ENCODE assay signal across 5 fruit fly cellular contexts in the genomic region with DNA sequence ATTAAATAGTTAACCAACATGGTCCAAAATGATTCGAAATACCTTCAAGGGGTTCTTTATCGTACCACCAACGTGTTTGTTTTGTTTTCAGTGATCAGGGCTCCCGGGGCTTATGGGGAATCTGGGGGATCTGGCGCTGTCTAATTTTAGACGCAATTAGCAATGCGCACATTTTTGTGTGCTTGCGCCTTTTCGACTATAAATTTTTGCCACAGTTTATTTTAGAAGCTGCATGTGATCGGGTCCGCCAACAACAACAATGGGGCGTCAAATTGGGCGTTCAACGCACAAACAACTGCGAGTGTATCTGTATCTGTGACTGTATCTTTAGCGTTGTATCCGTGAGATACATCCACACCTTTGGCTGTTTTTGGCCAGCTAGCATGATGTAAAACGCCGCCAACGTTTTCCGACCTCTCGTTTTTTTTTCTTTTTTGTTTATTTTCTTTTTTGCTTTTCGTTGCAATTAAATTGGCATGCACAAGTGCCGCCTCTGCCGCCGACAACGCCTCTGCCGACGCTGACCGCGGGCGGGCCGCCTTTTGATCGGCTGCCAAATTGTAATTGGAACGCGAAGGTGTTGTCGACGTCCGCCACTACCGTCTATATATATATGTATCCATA.
A peak's percentile ranks its signal among the peaks of the same experiment; 100 is the strongest.
TF ChIP-seq lines count a peak whose summit lies in the region.

No protein-coding gene starts in this region.

- TF ChIP-seq CTCF in whole organism, embryonic (GFP tag; optimal IDR thresholded peaks at IDR 0.05; lab: Kevin White, UChicago) = no peak

TF ChIP-seq in whole organism, adult, 20 proteins besides CTCF, POLR2A, EP300 and RAD21:
- no peak for TF ChIP-seq cnc (optimal IDR thresholded peaks at IDR 0.05; lab: Kevin White, UChicago)
- TF ChIP-seq Mnt (GFP tag; optimal IDR thresholded peaks at IDR 0.05; lab: Kevin White, UChicago) = peak; percentile 41
- TF ChIP-seq kay (GFP tag; lab: Kevin White, UChicago; ENCODE audit: borderline replicate concordance) = peak; percentile 24
- TF ChIP-seq toe (GFP tag; optimal IDR thresholded peaks at IDR 0.05; lab: Kevin White, UChicago) = peak; percentile 22
- peak; percentile 22 for TF ChIP-seq Hr96 (GFP tag; optimal IDR thresholded peaks at IDR 0.05; lab: Kevin White, UChicago)
- peak; percentile 17 for TF ChIP-seq CG11617 (GFP tag; optimal IDR thresholded peaks at IDR 0.05; lab: Kevin White, UChicago)
- TF ChIP-seq tj (GFP tag; optimal IDR thresholded peaks at IDR 0.05; lab: Kevin White, UChicago) = peak; percentile 46
- TF ChIP-seq ovo (GFP tag; optimal IDR thresholded peaks at IDR 0.05; lab: Kevin White, UChicago) = no peak
- TF ChIP-seq CG33017 (tag; optimal IDR thresholded peaks at IDR 0.05; lab: Kevin White, UChicago) = peak; percentile 21

TF ChIP-seq in whole organism, embryonic, 481 proteins besides CTCF, POLR2A, EP300 and RAD21 (continues in another document):
- TF ChIP-seq fd3F (GFP tag; optimal IDR thresholded peaks at IDR 0.05; lab: Kevin White, UChicago) (no peak), CG2875 (GFP tag; optimal IDR thresholded peaks at IDR 0.05; lab: Kevin White, UChicago) (no peak), sr (GFP tag; IDR thresholded peaks at IDR 0.05; lab: Robert Waterston, UW) (no peak), grau (tag; optimal IDR thresholded peaks at IDR 0.05; lab: Kevin White, UChicago) (no peak), CG11696 (GFP tag; IDR thresholded peaks at IDR 0.05; lab: Robert Waterston, UW) (no peak), CG17361 (GFP tag; IDR thresholded peaks at IDR 0.05; lab: Robert Waterston, UW) (0 out of 3 replicates have a peak, but pooled peaks have one; percentile 20), CG9932 (GFP tag; IDR thresholded peaks at IDR 0.05; lab: Robert Waterston, UW) (no peak), CG1792 (GFP tag; optimal IDR thresholded peaks at IDR 0.05; lab: Kevin White, UChicago) (no peak), unc-4 (GFP tag; IDR thresholded peaks at IDR 0.05; lab: Robert Waterston, UW; ENCODE audit: partially characterized antibody) (no peak), CG32532 (GFP tag; IDR thresholded peaks at IDR 0.05; lab: Robert Waterston, UW) (no peak), CG6791 (GFP tag; IDR thresholded peaks at IDR 0.05; lab: Robert Waterston, UW; ENCODE audit: partially characterized antibody) (0 out of 3 replicates have a peak, but pooled peaks have one; percentile 20), CG12769 (tag; optimal IDR thresholded peaks at IDR 0.05; lab: Kevin White, UChicago) (peak; percentile 53), sisA (GFP tag; IDR thresholded peaks at IDR 0.05; lab: Robert Waterston, UW) (no peak), Drgx (GFP tag; IDR thresholded peaks at IDR 0.05; lab: Robert Waterston, UW) (peak; percentile 57), corto (GFP tag; optimal IDR thresholded peaks at IDR 0.05; lab: Kevin White, UChicago) (no peak), vfl (GFP tag; optimal IDR thresholded peaks at IDR 0.05; lab: Kevin White, UChicago) (no peak), C15 (GFP tag; IDR thresholded peaks at IDR 0.05; lab: Robert Waterston, UW) (no peak), ci (GFP tag; IDR thresholded peaks at IDR 0.05; lab: Robert Waterston, UW) (no peak), Ets65A (GFP tag; lab: Kevin White, UChicago) (peak; percentile 52)

TF ChIP-seq in whole organism, prepupa, 60 proteins besides CTCF, POLR2A, EP300 and RAD21:
- TF ChIP-seq CG15336 (GFP tag; IDR thresholded peaks at IDR 0.05; lab: Robert Waterston, UW) (peak; percentile 56), net (GFP tag; optimal IDR thresholded peaks at IDR 0.05; lab: Kevin White, UChicago) (peak; percentile 42), Eip78C (GFP tag; lab: Kevin White, UChicago) (peak; percentile 25), spab (GFP tag; optimal IDR thresholded peaks at IDR 0.05; lab: Kevin White, UChicago) (no peak), CG6163 (GFP tag; IDR thresholded peaks at IDR 0.05; lab: Robert Waterston, UW) (peak; percentile 65; the same call in 2 of the 3 replicates), CG6276 (GFP tag; optimal IDR thresholded peaks at IDR 0.05; lab: Kevin White, UChicago) (peak; percentile 63), eg (GFP tag; IDR thresholded peaks at IDR 0.05; lab: Robert Waterston, UW) (peak; percentile 76), CG16779 (tag; optimal IDR thresholded peaks at IDR 0.05; lab: Kevin White, UChicago) (no peak), fd85E (GFP tag; optimal IDR thresholded peaks at IDR 0.05; lab: Kevin White, UChicago) (no peak), CG8119 (GFP tag; IDR thresholded peaks at IDR 0.05; lab: Robert Waterston, UW) (peak; percentile 63), CG8319 (GFP tag; optimal IDR thresholded peaks at IDR 0.05; lab: Kevin White, UChicago) (no peak), salr (GFP tag; optimal IDR thresholded peaks at IDR 0.05; lab: Kevin White, UChicago) (peak in 1 of 2 experiments; percentile 28), lz (GFP tag; optimal IDR thresholded peaks at IDR 0.05; lab: Kevin White, UChicago) (no peak), fkh (GFP tag; optimal IDR thresholded peaks at IDR 0.05; lab: Kevin White, UChicago) (no peak), svp (GFP tag; lab: Kevin White, UChicago) (peak; percentile 20), CG6854 (GFP tag; optimal IDR thresholded peaks at IDR 0.05; lab: Kevin White, UChicago) (no peak), dac (GFP tag; optimal IDR thresholded peaks at IDR 0.05; lab: Kevin White, UChicago) (no peak), Hr4 (GFP tag; optimal IDR thresholded peaks at IDR 0.05; lab: Kevin White, UChicago) (no peak)
TF ChIP-seq in whole organism, prepupa: peak in this region for 9.

TF ChIP-seq in whole organism, pupa, 21 proteins besides CTCF, POLR2A, EP300 and RAD21:
- TF ChIP-seq CG14655 (GFP tag; optimal IDR thresholded peaks at IDR 0.05; lab: Kevin White, UChicago) = no peak
- TF ChIP-seq CG4496 (GFP tag; IDR thresholded peaks at IDR 0.05; lab: Robert Waterston, UW) = no peak; the same call in 2 of the 3 replicates
- TF ChIP-seq rn (GFP tag; IDR thresholded peaks at IDR 0.05; lab: Robert Waterston, UW) = no peak
- no peak for TF ChIP-seq CG8301 (tag; optimal IDR thresholded peaks at IDR 0.05; lab: Kevin White, UChicago)
- TF ChIP-seq fd96Ca (GFP tag; IDR thresholded peaks at IDR 0.05; lab: Robert Waterston, UW) = peak; percentile 47; the same call in 1 of the 3 replicates
- TF ChIP-seq CG13204 (GFP tag; optimal IDR thresholded peaks at IDR 0.05; lab: Kevin White, UChicago) = no peak
- TF ChIP-seq Snoo (tag; optimal IDR thresholded peaks at IDR 0.05; lab: Kevin White, UChicago) = no peak
- no peak for TF ChIP-seq CG17806 (tag; optimal IDR thresholded peaks at IDR 0.05; lab: Kevin White, UChicago)
- peak; percentile 83 for TF ChIP-seq CG32121 (GFP tag; IDR thresholded peaks at IDR 0.05; lab: Robert Waterston, UW)
- no peak for TF ChIP-seq D1 (tag; optimal IDR thresholded peaks at IDR 0.05; lab: Kevin White, UChicago)
- no peak for TF ChIP-seq CG15710 (tag; optimal IDR thresholded peaks at IDR 0.05; lab: Kevin White, UChicago)
- no peak for TF ChIP-seq CG10348 (GFP tag; IDR thresholded peaks at IDR 0.05; lab: Robert Waterston, UW)
- no peak for TF ChIP-seq Pif1B (GFP tag; optimal IDR thresholded peaks at IDR 0.05; lab: Kevin White, UChicago)
- no peak for TF ChIP-seq EcR (GFP tag; optimal IDR thresholded peaks at IDR 0.05; lab: Kevin White, UChicago)
- TF ChIP-seq CG8159 (tag; optimal IDR thresholded peaks at IDR 0.05; lab: Kevin White, UChicago) = no peak
- 0 out of 2 replicates have a peak, but pooled peaks have one; percentile 40 for TF ChIP-seq CG12605 (GFP tag; IDR thresholded peaks at IDR 0.05; lab: Robert Waterston, UW)
- no peak for TF ChIP-seq CG34367 (tag; optimal IDR thresholded peaks at IDR 0.05; lab: Kevin White, UChicago)
- TF ChIP-seq gl (tag; optimal IDR thresholded peaks at IDR 0.05; lab: Kevin White, UChicago) = no peak
- TF ChIP-seq CG9948 (tag; optimal IDR thresholded peaks at IDR 0.05; lab: Kevin White, UChicago) = no peak
- peak; percentile 50; the same call in 1 of the 2 replicates for TF ChIP-seq Ets98B (GFP tag; IDR thresholded peaks at IDR 0.05; lab: Robert Waterston, UW)
- TF ChIP-seq Pif1A (GFP tag; optimal IDR thresholded peaks at IDR 0.05; lab: Kevin White, UChicago) = no peak

TF ChIP-seq in whole organism, wandering third instar larva, 38 proteins besides CTCF, POLR2A, EP300 and RAD21:
- TF ChIP-seq CG9705 (GFP tag; optimal IDR thresholded peaks at IDR 0.05; lab: Kevin White, UChicago) (no peak), HLH106 (tag; optimal IDR thresholded peaks at IDR 0.05; lab: Kevin White, UChicago) (no peak), foxo (GFP tag; optimal IDR thresholded peaks at IDR 0.05; lab: Kevin White, UChicago) (no peak), Rel (GFP tag; optimal IDR thresholded peaks at IDR 0.05; lab: Kevin White, UChicago) (no peak), Rel (tag; optimal IDR thresholded peaks at IDR 0.05; lab: Kevin White, UChicago) (no peak), h (GFP tag; optimal IDR thresholded peaks at IDR 0.05; lab: Kevin White, UChicago) (peak; percentile 24)
